Worm (Caenorhabditis elegans) whole organism, L1 larva: Measurements from ENCODE around the gene W09H1.4.

Source experiments
- C16A3.4 ChIP-seq: fragments of 150-350 bp; optimal IDR thresholded peaks from 2 replicates; lab custom pipeline; 2014; ENCODE audit warnings: missing biosample characterization, missing genetic modification characterization
- C34B4.2 ChIP-seq: sonication (generic microtip); optimal IDR thresholded peaks from 2 replicates; lab custom pipeline; 2017; ENCODE audit warnings: mild to moderate bottlenecking, missing genetic modification characterization, missing compliant biosample characterization
- F16B12.6 ChIP-seq: fragments of 150-350 bp; optimal IDR thresholded peaks from 2 replicates; lab custom pipeline; 2014; ENCODE audit warnings: missing biosample characterization, missing genetic modification characterization
- ama-1 ChIP-seq: fragments of 150-350 bp; optimal IDR thresholded peaks from 2 replicates; lab custom pipeline; 2014
- blmp-1 ChIP-seq: fragments of 150-350 bp; optimal IDR thresholded peaks from 2 replicates; lab custom pipeline; 2014; ENCODE audit warnings: missing biosample characterization, missing genetic modification characterization
- ceh-63 ChIP-seq: fragments of 200-800 bp; sonication (Bioruptor generic); optimal IDR thresholded peaks from 2 replicates; lab custom pipeline; 2018; ENCODE audit warnings: mild to moderate bottlenecking, missing genetic modification characterization, missing compliant biosample characterization
- dpl-1 ChIP-seq, 3 experiments: fragments of 150-350 bp in 2 of 3; sonication (generic microtip) in 1 of 3; optimal IDR thresholded peaks; 2 replicates each; lab custom pipeline; 2014 to 2017; ENCODE audit warnings: missing biosample characterization in 3 of 3, missing genetic modification characterization in 3 of 3, missing genetic modification reagents in 3 of 3
- efl-1 ChIP-seq, 4 experiments: fragments of 150-350 bp; optimal IDR thresholded peaks in 3 of 4; peaks in 1 of 4; 1 replicate in 1 of 4; 2 replicates in 3 of 4; lab custom pipeline; 2014; ENCODE audit warnings: missing biosample characterization in 2 of 4, missing genetic modification characterization in 2 of 4, missing genetic modification reagents in 2 of 4
- egl-27 ChIP-seq, 2 experiments: fragments of 150-350 bp in 1 of 2; sonication (generic microtip); optimal IDR thresholded peaks; 3 replicates each; lab custom pipeline; 2017 to 2018; ENCODE audit warnings: missing biosample characterization in 2 of 2, missing genetic modification characterization in 2 of 2, missing genetic modification reagents in 2 of 2
- elt-3 ChIP-seq, 6 experiments: fragments of 150-350 bp in 1 of 6; sonication (generic microtip); optimal IDR thresholded peaks; 2 replicates each; lab custom pipeline; 2017 to 2018; ENCODE audit warnings: missing biosample characterization in 6 of 6, missing genetic modification characterization in 6 of 6, inconsistent platforms in 1 of 6
- fkh-4 ChIP-seq: sonication (generic microtip); optimal IDR thresholded peaks from 2 replicates; lab custom pipeline; 2016; ENCODE audit warnings: missing compliant biosample characterization, missing genetic modification characterization, borderline replicate concordance
- lin-13 ChIP-seq: fragments of 150-350 bp; optimal IDR thresholded peaks from 2 replicates; lab custom pipeline; 2014; ENCODE audit warnings: missing biosample characterization, missing genetic modification reagents, missing genetic modification characterization
- lin-35 ChIP-seq, 2 experiments: fragments of 150-350 bp; optimal IDR thresholded peaks; 2 replicates each; lab custom pipeline; 2014; ENCODE audit warnings: missing biosample characterization in 2 of 2, missing genetic modification characterization in 2 of 2, missing genetic modification reagents in 2 of 2
- lir-3 ChIP-seq: sonication (generic microtip); optimal IDR thresholded peaks from 2 replicates; lab custom pipeline; 2016; ENCODE audit warnings: mild to moderate bottlenecking, missing genetic modification characterization, moderate library complexity, missing compliant biosample characterization; ENCODE audit not compliant: poor library complexity
- lsy-2 ChIP-seq, 2 experiments: fragments of 150-350 bp; optimal IDR thresholded peaks; 2 replicates each; lab custom pipeline; 2014; ENCODE audit warnings: missing biosample characterization in 2 of 2, missing genetic modification characterization in 2 of 2
- mab-9 ChIP-seq: fragments of 200-800 bp; sonication (Bioruptor generic); IDR thresholded peaks from 2 replicates; pipeline ENCODE4 v1.3.6; 2022; ENCODE audit warnings: missing genetic modification reagents, missing genetic modification characterization, missing compliant biosample characterization
- nhr-12 ChIP-seq: sonication (generic microtip); optimal IDR thresholded peaks from 2 replicates; lab custom pipeline; 2017; ENCODE audit warnings: missing biosample characterization, missing genetic modification characterization
- nhr-19 ChIP-seq: fragments of 200-800 bp; sonication (Bioruptor generic); conservative IDR thresholded peaks from 2 replicates; pipeline ENCODE4 v1.3.6; 2022; ENCODE audit warnings: missing genetic modification characterization, missing compliant biosample characterization
- nhr-20 ChIP-seq: sonication (generic microtip); optimal IDR thresholded peaks from 2 replicates; lab custom pipeline; 2016; ENCODE audit warnings: mild to moderate bottlenecking, missing genetic modification characterization, missing compliant biosample characterization
- nhr-28 ChIP-seq: fragments of 150-350 bp; optimal IDR thresholded peaks from 2 replicates; lab custom pipeline; 2014; ENCODE audit warnings: missing biosample characterization, missing genetic modification characterization
- nhr-47 ChIP-seq: sonication (generic microtip); optimal IDR thresholded peaks from 2 replicates; lab custom pipeline; 2016; ENCODE audit warnings: mild to moderate bottlenecking, missing genetic modification characterization, moderate library complexity, missing compliant biosample characterization
- nhr-71 ChIP-seq: sonication (generic microtip); optimal IDR thresholded peaks from 2 replicates; lab custom pipeline; 2016; ENCODE audit warnings: mild to moderate bottlenecking, missing genetic modification characterization, moderate library complexity, missing compliant biosample characterization
- nhr-76 ChIP-seq: sonication (generic microtip); optimal IDR thresholded peaks from 2 replicates; lab custom pipeline; 2017; ENCODE audit warnings: missing biosample characterization, missing genetic modification characterization
- nhr-84 ChIP-seq: sonication (generic microtip); optimal IDR thresholded peaks from 2 replicates; lab custom pipeline; 2017; ENCODE audit warnings: missing biosample characterization, missing genetic modification characterization
- nhr-85 ChIP-seq: sonication (generic microtip); peaks from one replicate; lab custom pipeline; 2016; ENCODE audit warnings: missing genetic modification characterization, inconsistent platforms, missing compliant biosample characterization
- pqm-1 ChIP-seq: sonication (generic microtip); optimal IDR thresholded peaks from 3 replicates; lab custom pipeline; 2017; ENCODE audit warnings: missing biosample characterization, missing genetic modification characterization
- rnt-1 ChIP-seq: sonication (generic microtip); optimal IDR thresholded peaks from 2 replicates; lab custom pipeline; 2016; ENCODE audit warnings: mild to moderate bottlenecking, missing genetic modification characterization, moderate library complexity, missing compliant biosample characterization
- snpc-4 ChIP-seq: fragments of 150-350 bp; optimal IDR thresholded peaks from 2 replicates; lab custom pipeline; 2014; ENCODE audit warnings: missing biosample characterization, missing genetic modification characterization
- snu-23 ChIP-seq: sonication (generic microtip); optimal IDR thresholded peaks from 2 replicates; lab custom pipeline; 2016; ENCODE audit warnings: missing genetic modification characterization, missing compliant biosample characterization
- sptf-1 ChIP-seq: fragments of 150-350 bp; optimal IDR thresholded peaks from 2 replicates; lab custom pipeline; 2014; ENCODE audit warnings: missing biosample characterization, missing genetic modification characterization
- tbx-2 ChIP-seq: sonication (generic microtip); optimal IDR thresholded peaks from 2 replicates; lab custom pipeline; 2016; ENCODE audit warnings: missing genetic modification characterization, missing compliant biosample characterization
- tlp-1 ChIP-seq: fragments of 150-350 bp; optimal IDR thresholded peaks from 2 replicates; lab custom pipeline; 2014; ENCODE audit warnings: missing biosample characterization, missing genetic modification characterization
- unc-62 ChIP-seq: fragments of 150-350 bp; optimal IDR thresholded peaks from 2 replicates; lab custom pipeline; 2014; ENCODE audit warnings: missing biosample characterization, missing genetic modification reagents, missing genetic modification characterization
- unc-86 ChIP-seq: sonication (generic microtip); optimal IDR thresholded peaks from 2 replicates; lab custom pipeline; 2016; ENCODE audit warnings: missing genetic modification characterization, missing compliant biosample characterization
- vab-15 ChIP-seq: sonication (generic microtip); optimal IDR thresholded peaks from 2 replicates; lab custom pipeline; 2017; ENCODE audit warnings: missing genotype, mild to moderate bottlenecking, missing genetic modification characterization, missing compliant biosample characterization
- xbp-1 ChIP-seq: sonication (generic microtip); optimal IDR thresholded peaks from 2 replicates; lab custom pipeline; 2016; ENCODE audit warnings: missing genetic modification characterization, missing compliant biosample characterization

The W09H1.4 gene

DNA sequence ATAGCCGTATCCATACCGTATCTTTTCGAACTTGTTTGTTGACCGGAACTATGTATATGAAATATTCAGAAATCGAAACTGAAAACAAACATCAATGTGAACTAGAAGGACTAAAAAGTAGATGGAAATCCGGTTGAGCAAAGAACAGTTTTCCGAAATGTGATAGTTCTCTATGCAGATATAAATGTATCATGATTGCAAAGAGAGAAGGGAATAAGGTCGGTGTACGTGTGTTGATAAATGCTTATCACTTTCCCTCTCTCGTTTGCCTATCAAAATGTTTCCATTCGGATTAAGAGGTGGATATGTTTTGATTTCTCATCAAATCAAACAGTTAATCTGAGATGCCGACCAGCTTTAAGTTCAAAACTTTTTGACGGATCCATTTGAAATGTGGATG is 35.1 kb upstream of the W09H1.4 start:
- TF ChIP-seq lsy-2 (tag; optimal IDR thresholded peaks at IDR 0.05; lab: Kevin White, UChicago), result peak in 1 of 2 experiments; percentile 19
- TF ChIP-seq nhr-20, result peak; percentile 11
- peak; percentile 90 for TF ChIP-seq blmp-1
- TF ChIP-seq F16B12.6 (tag; lab: Kevin White, UChicago), result no peak
- TF ChIP-seq nhr-85 (tag; lab: Kevin White, UChicago), result peak; percentile 62
- TF ChIP-seq elt-3 (tag; optimal IDR thresholded peaks at IDR 0.05; lab: Kevin White, UChicago), result peak in 2 of 6 experiments; percentile 7 to 88

DNA sequence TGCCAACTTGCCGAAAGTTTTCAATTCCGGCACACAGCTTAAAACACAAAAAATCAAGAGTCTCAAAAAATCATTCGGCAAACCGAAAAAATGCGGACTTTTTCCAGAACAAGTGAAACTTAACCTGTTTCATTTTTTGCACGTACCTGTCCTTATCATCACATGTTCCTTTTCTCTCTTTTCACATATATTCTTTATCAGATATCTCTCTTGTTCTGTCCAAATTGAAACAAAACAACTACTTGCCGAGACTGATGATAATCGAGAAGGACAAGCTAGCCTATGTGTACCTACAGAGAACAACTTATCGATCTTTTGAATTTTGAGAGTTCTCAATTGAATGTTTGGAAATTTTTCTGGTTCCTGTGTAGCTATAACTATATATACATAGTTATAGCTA is 33.4 kb upstream of the W09H1.4 start:
- peak in 1 of 2 experiments; percentile 10 for TF ChIP-seq lsy-2 (tag; optimal IDR thresholded peaks at IDR 0.05; lab: Kevin White, UChicago)
- TF ChIP-seq nhr-28 (tag; lab: Kevin White, UChicago), result no peak
- TF ChIP-seq elt-3 (tag; optimal IDR thresholded peaks at IDR 0.05; lab: Kevin White, UChicago), result peak in 2 of 6 experiments; percentile 78 to 91
- peak; percentile 8 for TF ChIP-seq tbx-2 (tag; lab: Kevin White, UChicago)
- TF ChIP-seq ceh-63 (GFP tag; lab: Kevin White, UChicago), result no peak
- no peak for TF ChIP-seq xbp-1 (tag; lab: Kevin White, UChicago)
- TF ChIP-seq nhr-85 (tag; lab: Kevin White, UChicago), result peak; percentile 6
- TF ChIP-seq vab-15, result no peak
- peak; percentile 12 for TF ChIP-seq nhr-20
- TF ChIP-seq nhr-12 (tag; lab: Kevin White, UChicago), result no peak
- TF ChIP-seq snpc-4 (tag; lab: Kevin White, UChicago), result no peak
- TF ChIP-seq nhr-76 (tag; lab: Kevin White, UChicago), result no peak
- no peak for TF ChIP-seq unc-62 (GFP tag; lab: Kevin White, UChicago)
- TF ChIP-seq efl-1 (optimal IDR thresholded peaks at IDR 0.05; lab: Kevin White, UChicago), result no peak
- peak in 1 of 2 experiments; percentile 43 for TF ChIP-seq efl-1 (GFP tag; optimal IDR thresholded peaks at IDR 0.05 in 1 of 2; lab: Kevin White, UChicago)
- no peak for TF ChIP-seq lin-13
- TF ChIP-seq nhr-47 (tag; lab: Kevin White, UChicago), result no peak
- TF ChIP-seq snu-23, result peak; percentile 18
- TF ChIP-seq lin-35 (GFP tag; optimal IDR thresholded peaks at IDR 0.05; lab: Kevin White, UChicago), result no peak
- 0 out of 2 replicates have a peak, but pooled peaks have one; percentile 18 for TF ChIP-seq nhr-19 (GFP tag; lab: Robert Waterston, UW)
- TF ChIP-seq lir-3, result no peak
- TF ChIP-seq dpl-1 (GFP tag; optimal IDR thresholded peaks at IDR 0.05; lab: Kevin White, UChicago), result peak in 1 of 3 experiments; percentile 4
- peak; percentile 88 for TF ChIP-seq blmp-1

DNA sequence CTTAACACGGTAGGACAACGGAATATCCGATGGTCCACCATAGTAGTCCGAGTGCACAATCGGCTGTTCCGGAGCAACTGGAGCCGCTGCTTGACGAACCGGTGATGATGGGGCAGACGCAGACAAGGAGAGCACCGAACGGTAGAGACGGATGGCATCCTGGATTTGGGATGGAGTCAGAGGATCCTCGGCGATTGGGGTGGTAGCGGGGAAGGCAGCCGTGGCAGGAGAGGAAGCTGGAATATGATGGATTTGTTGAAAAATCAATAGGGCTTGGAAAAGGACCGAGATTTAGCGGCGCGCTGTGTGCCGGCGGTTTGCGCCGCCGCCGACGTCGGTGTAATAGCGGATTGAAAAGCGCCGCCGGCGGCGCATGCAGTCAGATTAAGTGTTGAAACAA is 30.9 kb upstream of the W09H1.4 start:
- TF ChIP-seq sptf-1 (tag; lab: Kevin White, UChicago), result no peak
- no peak for TF ChIP-seq rnt-1 (tag; lab: Kevin White, UChicago)
- TF ChIP-seq nhr-84 (tag; lab: Kevin White, UChicago), result no peak
- no peak for TF ChIP-seq ama-1 (lab: Kevin White, UChicago)
- no peak for TF ChIP-seq mab-9 (GFP tag; lab: Robert Waterston, UW)
- no peak for TF ChIP-seq egl-27 (tag; optimal IDR thresholded peaks at IDR 0.05; lab: Kevin White, UChicago)
- TF ChIP-seq tlp-1 (tag; lab: Kevin White, UChicago), result no peak
- no peak for TF ChIP-seq nhr-19 (GFP tag; lab: Robert Waterston, UW)
- TF ChIP-seq unc-86, result no peak
- no peak for TF ChIP-seq unc-62 (GFP tag; lab: Kevin White, UChicago)
- TF ChIP-seq C34B4.2, result no peak
- no peak for TF ChIP-seq fkh-4 (tag; lab: Kevin White, UChicago)

DNA sequence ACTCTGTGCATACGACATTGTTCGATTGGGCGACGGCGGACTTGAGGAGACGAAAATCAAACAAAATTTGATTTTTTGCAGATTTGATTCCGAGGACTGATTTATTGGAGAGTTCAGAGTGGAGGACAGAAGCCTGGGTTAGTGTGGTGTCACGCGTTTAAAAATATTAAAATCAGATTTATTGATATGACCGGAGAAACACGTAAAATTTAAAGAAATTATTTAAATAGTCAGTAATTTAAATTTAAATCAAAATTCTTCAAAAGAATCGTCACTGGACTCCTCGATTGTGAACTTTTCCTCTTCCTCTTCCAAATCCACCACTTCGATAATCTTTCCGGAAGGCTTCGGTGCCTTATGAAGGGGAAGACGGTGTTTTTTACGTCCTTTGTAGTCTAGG is 30.0 kb upstream of the W09H1.4 start, which contains the start of gene spe-18:
TSS of gene spe-18 (minus strand) at position 101 of the 400 bp plus-strand sequence.
- TF ChIP-seq C16A3.4 (tag; lab: Kevin White, UChicago) (no peak), F16B12.6 (tag; lab: Kevin White, UChicago) (no peak), pqm-1 (tag; lab: Kevin White, UChicago) (no peak), nhr-71 (tag; lab: Kevin White, UChicago) (no peak), rnt-1 (tag; lab: Kevin White, UChicago) (no peak), unc-62 (GFP tag; lab: Kevin White, UChicago) (no peak), efl-1 (optimal IDR thresholded peaks at IDR 0.05; lab: Kevin White, UChicago) (no peak), efl-1 (GFP tag; optimal IDR thresholded peaks at IDR 0.05 in 1 of 2; lab: Kevin White, UChicago) (peak in 1 of 2 experiments; percentile 46)
- TF ChIP-seq, all 84 proteins: peak for 1
